Fruit fly (Drosophila melanogaster) S2 (cell line): ENCODE data around the gene sv.

Experiments
- CG8478 ChIP-seq: fragments of >200 bp; optimal IDR thresholded peaks from 2 replicates; lab custom pipeline; 2018
- CTCF ChIP-seq, 2 experiments: fragments of >200 bp; optimal IDR thresholded peaks; 2 replicates each; lab custom pipeline; 2018

- TF ChIP-seq CG8478 = no peak
- no peak for TF ChIP-seq CTCF (optimal IDR thresholded peaks at IDR 0.05; lab: Kevin White, UChicago)
These were observed 38.2 kb upstream of the sv start for dm6 chr4:1050422-1050821.
